Fruit fly (Drosophila melanogaster): ENCODE data around the gene asun.

DNA sequence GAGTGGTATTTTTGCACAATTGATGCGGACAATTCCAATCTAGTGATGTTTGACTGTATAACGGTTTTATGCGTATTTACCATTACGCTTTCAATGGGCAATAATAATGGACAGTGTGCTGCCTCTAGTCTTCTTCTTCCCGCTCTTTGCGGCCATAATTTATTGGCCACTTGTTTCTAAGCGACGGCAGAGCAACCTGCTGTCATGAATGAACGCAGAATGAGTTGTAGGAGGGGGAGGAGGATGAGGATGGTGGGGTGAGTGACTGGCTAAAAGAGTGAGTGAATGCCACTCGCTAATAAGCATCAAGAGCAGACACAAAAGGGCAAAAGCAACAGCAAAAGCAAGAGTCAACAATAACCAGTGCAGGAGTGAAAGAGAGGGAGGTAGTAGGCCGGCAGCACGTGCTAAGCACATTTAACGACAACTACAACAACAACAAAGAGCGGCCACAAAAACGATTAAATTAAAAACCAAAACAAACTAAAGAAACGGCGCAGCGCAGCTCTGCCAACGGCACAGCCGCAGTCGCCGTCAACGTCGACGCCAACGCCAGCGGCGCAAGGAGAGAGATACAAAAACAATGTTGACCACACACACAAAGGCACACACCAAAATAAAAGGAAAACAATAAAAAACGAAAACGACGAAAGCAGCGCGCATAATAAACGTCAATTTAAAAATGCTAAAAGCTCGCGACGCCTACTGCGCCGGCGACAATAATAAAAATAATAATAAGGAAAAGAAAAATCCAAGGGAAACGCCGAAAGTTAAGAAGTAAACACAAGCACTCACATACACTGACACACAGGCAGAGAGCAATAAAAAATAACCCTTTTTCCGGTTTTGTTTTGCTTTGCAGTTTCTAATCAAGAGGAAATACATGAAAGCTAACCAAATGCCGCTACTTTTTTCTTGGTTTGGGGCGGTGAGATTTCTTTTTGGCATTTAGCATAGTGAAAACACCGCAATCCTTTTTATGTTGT, 35.1 kb upstream of the asun start:
- TF ChIP-seq Met (GFP tag; optimal IDR thresholded peaks at IDR 0.05) (peak; percentile 32), Lpt (GFP tag; optimal IDR thresholded peaks at IDR 0.05) (peak; percentile 30), net (GFP tag; optimal IDR thresholded peaks at IDR 0.05) (peak; percentile 5), CG32006 (GFP tag; optimal IDR thresholded peaks at IDR 0.05) (no peak), vri (GFP tag; optimal IDR thresholded peaks at IDR 0.05) (peak; percentile 57), ss (GFP tag; optimal IDR thresholded peaks at IDR 0.05) (peak; percentile 63 to 78), OdsH (GFP tag; optimal IDR thresholded peaks at IDR 0.05) (no peak), fkh (GFP tag; optimal IDR thresholded peaks at IDR 0.05) (peak; percentile 74), CG3032 (tag; optimal IDR thresholded peaks at IDR 0.05) (peak; percentile 27), pdm3 (GFP tag; optimal IDR thresholded peaks at IDR 0.05) (no peak), CG4318 (GFP tag; optimal IDR thresholded peaks at IDR 0.05) (no peak)
